Fruit fly (Drosophila melanogaster) Kc167 (cell line): ENCODE results near the gene CG16974.

Experiments
- h ChIP-seq: fragments of >200 bp; optimal IDR thresholded peaks from 3 replicates; lab custom pipeline; 2018; ENCODE audit warnings: missing external identifiers
- psq ChIP-seq: fragments of >200 bp; optimal IDR thresholded peaks from 2 replicates; lab custom pipeline; 2017; ENCODE audit warnings: missing external identifiers

- TF ChIP-seq h (no peak), psq (lab: Kevin White, UChicago) (no peak)
Measured at dm6 chr2L:13219281-13220092, 27.7 kb upstream of the CG16974 start, which contains the start of the genes CG9426 and mRF1.
